Worm (Caenorhabditis elegans) whole organism, late embryonic: ENCODE measurements around the gene H41C03.1.

Experiments used
- C08G9.2 ChIP-seq: sonication (generic microtip); optimal IDR thresholded peaks from 2 replicates; lab custom pipeline; 2016; ENCODE audit warnings: mild to moderate bottlenecking, missing genetic modification characterization, moderate library complexity, missing compliant biosample characterization
- C38D4.7 ChIP-seq: fragments of 200-800 bp; sonication (Bioruptor generic); optimal IDR thresholded peaks from 2 replicates; lab custom pipeline; 2018; ENCODE audit warnings: mild to moderate bottlenecking, missing genetic modification characterization, moderate library complexity, missing compliant biosample characterization
- F13H6.1 ChIP-seq: sonication (generic microtip); optimal IDR thresholded peaks from 2 replicates; lab custom pipeline; 2016; ENCODE audit warnings: missing genetic modification characterization, missing compliant biosample characterization
- K02D7.2 ChIP-seq: sonication (generic microtip); optimal IDR thresholded peaks from 2 replicates; lab custom pipeline; 2017; ENCODE audit warnings: mild to moderate bottlenecking, missing genetic modification characterization, missing compliant biosample characterization
- K09A11.1 ChIP-seq: sonication (generic microtip); optimal IDR thresholded peaks from 2 replicates; lab custom pipeline; 2017; ENCODE audit warnings: antibody characterized with exemption, mild to moderate bottlenecking, missing genetic modification characterization, missing compliant biosample characterization; ENCODE audit not compliant: insufficient read depth
- Y22D7AL.16 ChIP-seq: sonication (generic microtip); optimal IDR thresholded peaks from 2 replicates; lab custom pipeline; 2016; ENCODE audit warnings: missing genetic modification characterization, missing compliant biosample characterization
- ahr-1 ChIP-seq: sonication (generic microtip); optimal IDR thresholded peaks from 2 replicates; lab custom pipeline; 2016; ENCODE audit warnings: missing genetic modification characterization, missing compliant biosample characterization
- ama-1 ChIP-seq: fragments of 150-350 bp; optimal IDR thresholded peaks from 2 replicates; lab custom pipeline; 2014
- ceh-14 ChIP-seq: sonication (generic microtip); optimal IDR thresholded peaks from 2 replicates; lab custom pipeline; 2016; ENCODE audit warnings: missing genotype, missing genetic modification characterization, missing compliant biosample characterization
- ceh-18 ChIP-seq: sonication (generic microtip); optimal IDR thresholded peaks from 2 replicates; lab custom pipeline; 2016; ENCODE audit warnings: missing genetic modification characterization, missing compliant biosample characterization
- ceh-2 ChIP-seq: sonication (generic microtip); optimal IDR thresholded peaks from 2 replicates; lab custom pipeline; 2016; ENCODE audit warnings: missing genotype, missing genetic modification characterization, missing compliant biosample characterization
- ceh-22 ChIP-seq: sonication (generic microtip); optimal IDR thresholded peaks from 2 replicates; lab custom pipeline; 2017; ENCODE audit warnings: missing biosample characterization, missing genetic modification characterization
- ceh-31 ChIP-seq: sonication (generic microtip); optimal IDR thresholded peaks from 2 replicates; lab custom pipeline; 2016; ENCODE audit warnings: missing genetic modification characterization, missing compliant biosample characterization
- ceh-48 ChIP-seq: sonication (generic microtip); optimal IDR thresholded peaks from 2 replicates; lab custom pipeline; 2016; ENCODE audit warnings: missing genetic modification characterization, inconsistent platforms, missing compliant biosample characterization
- che-1 ChIP-seq: sonication (generic microtip); optimal IDR thresholded peaks from 2 replicates; lab custom pipeline; 2016; ENCODE audit warnings: mild to moderate bottlenecking, missing genetic modification characterization, missing compliant biosample characterization
- dve-1 ChIP-seq: sonication (generic microtip); optimal IDR thresholded peaks from 2 replicates; lab custom pipeline; 2017; ENCODE audit warnings: antibody characterized with exemption, mild to moderate bottlenecking, missing genetic modification characterization, missing compliant biosample characterization
- elt-2 ChIP-seq: sonication (generic microtip); optimal IDR thresholded peaks from 2 replicates; lab custom pipeline; 2016; ENCODE audit warnings: missing genetic modification reagents, missing genetic modification characterization, missing compliant biosample characterization
- elt-4 ChIP-seq: sonication (generic microtip); optimal IDR thresholded peaks from 2 replicates; lab custom pipeline; 2016; ENCODE audit warnings: missing genetic modification characterization, missing compliant biosample characterization
- ets-4 ChIP-seq: sonication (generic microtip); optimal IDR thresholded peaks from 2 replicates; lab custom pipeline; 2016; ENCODE audit warnings: missing genetic modification characterization, missing compliant biosample characterization
- eyg-1 ChIP-seq: sonication (generic microtip); optimal IDR thresholded peaks from 2 replicates; lab custom pipeline; 2016; ENCODE audit warnings: missing genotype, missing genetic modification characterization, missing compliant biosample characterization
- fax-1 ChIP-seq: sonication (generic microtip); optimal IDR thresholded peaks from 2 replicates; lab custom pipeline; 2016; ENCODE audit warnings: missing genotype, missing genetic modification characterization, missing compliant biosample characterization
- fkh-10 ChIP-seq: fragments of 150-350 bp; optimal IDR thresholded peaks from 2 replicates; lab custom pipeline; 2014; ENCODE audit warnings: missing biosample characterization, missing genetic modification reagents, missing genetic modification characterization
- gmeb-2 ChIP-seq: sonication (generic microtip); optimal IDR thresholded peaks from 2 replicates; lab custom pipeline; 2016; ENCODE audit warnings: missing genetic modification characterization, inconsistent platforms, missing compliant biosample characterization
- hlh-13 ChIP-seq: fragments of 200-800 bp; sonication (Bioruptor generic); optimal IDR thresholded peaks from 2 replicates; lab custom pipeline; 2018; ENCODE audit warnings: mild to moderate bottlenecking, missing genetic modification characterization, missing compliant biosample characterization
- hlh-15 ChIP-seq: sonication (generic microtip); optimal IDR thresholded peaks from 2 replicates; lab custom pipeline; 2016; ENCODE audit warnings: missing genetic modification characterization, missing compliant biosample characterization
- hlh-30 ChIP-seq: sonication (generic microtip); optimal IDR thresholded peaks from 2 replicates; lab custom pipeline; 2017; ENCODE audit warnings: antibody characterized with exemption, missing genetic modification characterization, missing compliant biosample characterization; ENCODE audit not compliant: insufficient read depth
- hlh-8 ChIP-seq: sonication (generic microtip); optimal IDR thresholded peaks from 2 replicates; lab custom pipeline; 2016; ENCODE audit warnings: missing genotype, missing genetic modification characterization, missing compliant biosample characterization
- lim-6 ChIP-seq: sonication (generic microtip); optimal IDR thresholded peaks from 2 replicates; lab custom pipeline; 2016; ENCODE audit warnings: missing genetic modification characterization, missing compliant biosample characterization
- madf-2 ChIP-seq: sonication (generic microtip); optimal IDR thresholded peaks from 2 replicates; lab custom pipeline; 2017; ENCODE audit warnings: missing genetic modification characterization, missing compliant biosample characterization
- mec-3 ChIP-seq: sonication (generic microtip); optimal IDR thresholded peaks from 2 replicates; lab custom pipeline; 2016; ENCODE audit warnings: borderline replicate concordance, missing genetic modification characterization, missing compliant biosample characterization
- nfya-1 ChIP-seq: sonication (generic microtip); optimal IDR thresholded peaks from 2 replicates; lab custom pipeline; 2017; ENCODE audit warnings: missing genetic modification characterization, mild to moderate bottlenecking, missing compliant biosample characterization, antibody characterized with exemption, moderate library complexity
- odd-2 ChIP-seq: sonication (generic microtip); optimal IDR thresholded peaks from 2 replicates; lab custom pipeline; 2017; ENCODE audit warnings: antibody characterized with exemption, mild to moderate bottlenecking, missing genetic modification characterization, missing compliant biosample characterization
- pag-3 ChIP-seq: sonication (generic microtip); optimal IDR thresholded peaks from 2 replicates; lab custom pipeline; 2016; ENCODE audit warnings: missing compliant biosample characterization, missing genetic modification characterization, borderline replicate concordance
- pha-2 ChIP-seq: sonication (generic microtip); optimal IDR thresholded peaks from 2 replicates; lab custom pipeline; 2017; ENCODE audit warnings: mild to moderate bottlenecking, missing genetic modification characterization, missing compliant biosample characterization
- pqm-1 ChIP-seq: sonication (generic microtip); optimal IDR thresholded peaks from 2 replicates; lab custom pipeline; 2016; ENCODE audit warnings: missing genetic modification characterization, missing compliant biosample characterization
- ref-2 ChIP-seq: sonication (generic microtip); optimal IDR thresholded peaks from 2 replicates; lab custom pipeline; 2016; ENCODE audit warnings: missing genetic modification characterization, missing compliant biosample characterization
- rnt-1 ChIP-seq: sonication (generic microtip); optimal IDR thresholded peaks from 2 replicates; lab custom pipeline; 2016; ENCODE audit warnings: missing genetic modification characterization, missing compliant biosample characterization
- sox-2 ChIP-seq: fragments of 200-800 bp; sonication (Bioruptor generic); IDR thresholded peaks from 2 replicates; pipeline ENCODE4 v1.3.6; 2022; ENCODE audit warnings: missing genetic modification reagents, missing genetic modification characterization, missing compliant biosample characterization
- syd-9 ChIP-seq: sonication (generic microtip); optimal IDR thresholded peaks from 2 replicates; lab custom pipeline; 2016; ENCODE audit warnings: mild to moderate bottlenecking, missing genetic modification characterization, moderate library complexity, missing compliant biosample characterization
- tbx-2 ChIP-seq: sonication (generic microtip); optimal IDR thresholded peaks from 2 replicates; lab custom pipeline; 2016; ENCODE audit warnings: missing genetic modification characterization, missing compliant biosample characterization
- tbx-7 ChIP-seq: sonication (generic microtip); optimal IDR thresholded peaks from 2 replicates; lab custom pipeline; 2016; ENCODE audit warnings: missing genotype, missing genetic modification characterization, missing compliant biosample characterization
- ttx-3 ChIP-seq: sonication (generic microtip); optimal IDR thresholded peaks from 2 replicates; lab custom pipeline; 2016; ENCODE audit warnings: missing genetic modification reagents, missing genetic modification characterization, missing compliant biosample characterization
- unc-3 ChIP-seq, 2 experiments: fragments of 200-800 bp in 1 of 2; sonication (Bioruptor generic) in 1 of 2; sonication (generic microtip) in 1 of 2; conservative IDR thresholded peaks in 1 of 2; optimal IDR thresholded peaks in 1 of 2; 2 replicates each; pipeline versions ENCODE4 v1.3.6 to Lab custom; 2016 to 2022; ENCODE audit warnings: missing compliant biosample characterization in 2 of 2, missing genetic modification characterization in 2 of 2, missing genetic modification reagents in 1 of 2
- unc-42 ChIP-seq: sonication (generic microtip); optimal IDR thresholded peaks from 2 replicates; lab custom pipeline; 2016; ENCODE audit warnings: missing genotype, missing genetic modification characterization, missing compliant biosample characterization
- unc-55 ChIP-seq: sonication (generic microtip); optimal IDR thresholded peaks from 2 replicates; lab custom pipeline; 2017; ENCODE audit warnings: missing biosample characterization, missing genetic modification reagents, missing genetic modification characterization
- zip-5 ChIP-seq: sonication (generic microtip); optimal IDR thresholded peaks from 2 replicates; lab custom pipeline; 2016; ENCODE audit warnings: missing genetic modification characterization, missing compliant biosample characterization
- ztf-16 ChIP-seq: sonication (generic microtip); optimal IDR thresholded peaks from 2 replicates; lab custom pipeline; 2017; ENCODE audit warnings: missing genetic modification characterization, missing compliant biosample characterization

H41C03.1 gene

ce11 chrII:5871508-5871907 lies 17.3 kb downstream of the H41C03.1 start (continued):
- TF ChIP-seq elt-4 (tag; lab: Kevin White, UChicago) (no peak), madf-2 (tag; lab: Kevin White, UChicago) (no peak), mec-3 (tag; lab: Kevin White, UChicago) (no peak), gmeb-2 (tag; lab: Kevin White, UChicago) (no peak), ttx-3 (tag; lab: Kevin White, UChicago) (no peak), hlh-30 (no peak)

- TF ChIP-seq ceh-14: no peak
- TF ChIP-seq ama-1 (lab: Kevin White, UChicago): no peak
- TF ChIP-seq eyg-1 (tag; lab: Kevin White, UChicago): no peak
- no peak for TF ChIP-seq zip-5 (tag; lab: Kevin White, UChicago)
- TF ChIP-seq dve-1 (tag; lab: Kevin White, UChicago): no peak
- no peak for TF ChIP-seq nfya-1 (tag; lab: Kevin White, UChicago)
- no peak for TF ChIP-seq syd-9 (tag; lab: Kevin White, UChicago)
- no peak for TF ChIP-seq unc-55 (GFP tag; lab: Kevin White, UChicago)
- no peak for TF ChIP-seq pha-2 (tag; lab: Kevin White, UChicago)
- no peak for TF ChIP-seq F13H6.1
- TF ChIP-seq sox-2 (GFP tag; lab: Robert Waterston, UW): no peak
- TF ChIP-seq ets-4: no peak
- no peak for TF ChIP-seq elt-4 (tag; lab: Kevin White, UChicago)
- no peak for TF ChIP-seq unc-42 (tag; lab: Kevin White, UChicago)
- TF ChIP-seq pag-3: no peak
- TF ChIP-seq ceh-18 (tag; lab: Kevin White, UChicago): no peak
- no peak for TF ChIP-seq rnt-1 (tag; lab: Kevin White, UChicago)
- TF ChIP-seq, all 69 proteins: peak for 0
Measured at ce11 chrII:5872414-5872813, 18.2 kb downstream of the H41C03.1 start.

- peak; percentile 14 for TF ChIP-seq ceh-2 (tag; lab: Kevin White, UChicago)
- no peak for TF ChIP-seq ref-2 (tag; lab: Kevin White, UChicago)
- no peak for TF ChIP-seq lim-6 (tag; lab: Kevin White, UChicago)
- no peak for TF ChIP-seq ahr-1
- TF ChIP-seq ceh-31 (tag; lab: Kevin White, UChicago): peak; percentile 60
- TF ChIP-seq odd-2 (tag; lab: Kevin White, UChicago): no peak
- no peak for TF ChIP-seq ceh-18 (tag; lab: Kevin White, UChicago)
- TF ChIP-seq sox-2 (GFP tag; lab: Robert Waterston, UW): no peak
- TF ChIP-seq Y22D7AL.16 (tag; lab: Kevin White, UChicago): no peak
- TF ChIP-seq dve-1 (tag; lab: Kevin White, UChicago): no peak
- no peak for TF ChIP-seq hlh-30
- TF ChIP-seq nfya-1 (tag; lab: Kevin White, UChicago): no peak
- no peak for TF ChIP-seq ets-4
- no peak for TF ChIP-seq tbx-7
- no peak for TF ChIP-seq unc-3 (GFP tag; conservative IDR thresholded peaks at IDR 0.05; lab: Robert Waterston, UW)
- no peak for TF ChIP-seq unc-3 (tag; optimal IDR thresholded peaks at IDR 0.05; lab: Kevin White, UChicago)
- TF ChIP-seq pqm-1 (tag; lab: Kevin White, UChicago): no peak
- no peak for TF ChIP-seq gmeb-2 (tag; lab: Kevin White, UChicago)
- TF ChIP-seq zip-5 (tag; lab: Kevin White, UChicago): peak; percentile 47
- TF ChIP-seq che-1 (tag; lab: Kevin White, UChicago): no peak
- TF ChIP-seq ceh-48 (tag; lab: Kevin White, UChicago): no peak
- peak; percentile 70 for TF ChIP-seq elt-2 (tag; lab: Kevin White, UChicago)
- peak; percentile 63 for TF ChIP-seq unc-42 (tag; lab: Kevin White, UChicago)
- TF ChIP-seq pag-3: no peak
- no peak for TF ChIP-seq fkh-10 (GFP tag; lab: Kevin White, UChicago)
- TF ChIP-seq hlh-8 (tag; lab: Kevin White, UChicago): no peak
- peak; percentile 39 for TF ChIP-seq ztf-16 (tag; lab: Kevin White, UChicago)
- no peak for TF ChIP-seq hlh-13 (GFP tag; lab: Kevin White, UChicago)
- no peak for TF ChIP-seq hlh-15
- TF ChIP-seq K09A11.1 (tag; lab: Kevin White, UChicago): no peak
- no peak for TF ChIP-seq C38D4.7 (GFP tag; lab: Kevin White, UChicago)
- no peak for TF ChIP-seq ceh-22
- TF ChIP-seq K02D7.2 (tag; lab: Kevin White, UChicago): no peak
- peak; percentile 47 for TF ChIP-seq tbx-2 (tag; lab: Kevin White, UChicago)
- TF ChIP-seq elt-4 (tag; lab: Kevin White, UChicago): no peak
- no peak for TF ChIP-seq fax-1 (tag; lab: Kevin White, UChicago)
- TF ChIP-seq syd-9 (tag; lab: Kevin White, UChicago): no peak
- no peak for TF ChIP-seq unc-55 (GFP tag; lab: Kevin White, UChicago)
- TF ChIP-seq C08G9.2 (tag; lab: Kevin White, UChicago): peak; percentile 31
Measured at ce11 chrII:5873564-5874070, 19.4 kb downstream of the H41C03.1 start, which contains the start of gene tex-2. Gene tex-2, minus strand, starts transcription at chrII:5873614.
